Worm (Caenorhabditis elegans) whole organism, early embryonic: ENCODE data around the gene spl-3.

Experiments used
- ama-1 ChIP-seq: fragments of 150-350 bp; optimal IDR thresholded peaks from 2 replicates; lab custom pipeline; 2014
- scrt-1 ChIP-seq: fragments of 200-800 bp; sonication (Bioruptor generic); IDR thresholded peaks from 2 replicates; pipeline ENCODE4 v1.3.6; 2022; ENCODE audit warnings: missing genetic modification characterization, missing compliant biosample characterization

ce11 chrIV:1211902-1212301, 19.0 kb downstream of the spl-3 start:
- TF ChIP-seq scrt-1 (GFP tag; lab: Robert Waterston, UW) (no peak), ama-1 (no peak)
